Fruit fly (Drosophila melanogaster) whole organism, embryonic: ENCODE results near the gene CG6180.
A peak's percentile ranks its signal among the peaks of the same experiment; 100 is the strongest.

Experiments
- ATbp ChIP-seq: fragments of 200-800 bp; sonication (Bioruptor generic); optimal IDR thresholded peaks from 2 replicates; lab custom pipeline; 2017; ENCODE audit warnings: missing biosample characterization, mild to moderate bottlenecking, missing genetic modification characterization, missing genetic modification reagents
- Atf3 ChIP-seq: fragments of 200-800 bp; sonication (Bioruptor generic); optimal IDR thresholded peaks from 3 replicates; lab custom pipeline; 2016; ENCODE audit warnings: missing biosample characterization, missing genetic modification characterization
- CG10267 ChIP-seq: fragments of 200-800 bp; sonication (Bioruptor generic); optimal IDR thresholded peaks from 2 replicates; lab custom pipeline; 2018; ENCODE audit warnings: missing biosample characterization, mild to moderate bottlenecking, missing genetic modification characterization, moderate library complexity
- CG10431 ChIP-seq: fragments of 200-800 bp; sonication (Bioruptor generic); optimal IDR thresholded peaks from 3 replicates; lab custom pipeline; 2018; ENCODE audit warnings: missing biosample characterization, mild to moderate bottlenecking, missing genetic modification characterization
- CG10543 ChIP-seq: fragments of 200-800 bp; sonication (Bioruptor generic); optimal IDR thresholded peaks from 3 replicates; lab custom pipeline; 2017; ENCODE audit warnings: missing biosample characterization, mild to moderate bottlenecking, missing genetic modification characterization, moderate library complexity
- CG12659 ChIP-seq: fragments of 200-800 bp; sonication (Bioruptor generic); optimal IDR thresholded peaks from 3 replicates; lab custom pipeline; 2017; ENCODE audit warnings: mild to moderate bottlenecking, missing biosample characterization, missing genetic modification reagents, missing genetic modification characterization
- CG13287 ChIP-seq: fragments of 200-800 bp; sonication (Bioruptor generic); IDR thresholded peaks from 2 replicates; pipeline ENCODE4 v1.3.6; 2022; ENCODE audit warnings: missing biosample characterization, missing genetic modification characterization; ENCODE audit not compliant: partially characterized antibody
- CG13894 ChIP-seq: fragments of 200-800 bp; sonication (Bioruptor generic); optimal IDR thresholded peaks from 3 replicates; lab custom pipeline; 2018; ENCODE audit warnings: missing biosample characterization, mild to moderate bottlenecking, missing genetic modification characterization, moderate library complexity
- CG14710 ChIP-seq: fragments of 200-800 bp; sonication (Bioruptor generic); optimal IDR thresholded peaks from 3 replicates; lab custom pipeline; 2019; ENCODE audit warnings: missing biosample characterization, mild to moderate bottlenecking, missing genetic modification characterization, moderate library complexity
- CG1529 ChIP-seq: fragments of 200-800 bp; sonication (Bioruptor generic); optimal IDR thresholded peaks from 3 replicates; lab custom pipeline; 2018; ENCODE audit warnings: missing biosample characterization, missing genetic modification characterization
- CG17829 ChIP-seq: fragments of 200-800 bp; optimal IDR thresholded peaks from 2 replicates; lab custom pipeline; 2019; ENCODE audit warnings: missing biosample characterization, mild to moderate bottlenecking, missing genetic modification characterization, moderate library complexity
- CG17912 ChIP-seq: fragments of 200-800 bp; sonication (Bioruptor generic); optimal IDR thresholded peaks from 2 replicates; lab custom pipeline; 2018; ENCODE audit warnings: missing biosample characterization, mild to moderate bottlenecking, missing genetic modification characterization
- CG2116 ChIP-seq: fragments of 200-800 bp; sonication (Bioruptor generic); optimal IDR thresholded peaks from 3 replicates; lab custom pipeline; 2018; ENCODE audit warnings: missing biosample characterization, mild to moderate bottlenecking, missing genetic modification characterization
- CG2199 ChIP-seq: fragments of 200-800 bp; sonication (Bioruptor generic); IDR thresholded peaks from 3 replicates; pipeline ENCODE4 v1.3.6; 2022; ENCODE audit warnings: missing biosample characterization, missing genetic modification characterization
- CG2712 ChIP-seq: fragments of 200-800 bp; optimal IDR thresholded peaks from 3 replicates; lab custom pipeline; 2019; ENCODE audit warnings: missing biosample characterization, mild to moderate bottlenecking, missing genetic modification characterization, moderate library complexity
- CG34376 ChIP-seq: fragments of 200-800 bp; sonication (Bioruptor generic); optimal IDR thresholded peaks from 2 replicates; lab custom pipeline; 2018; ENCODE audit warnings: missing biosample characterization, mild to moderate bottlenecking, missing genetic modification characterization
- CG3726 ChIP-seq: fragments of 200-800 bp; sonication (Bioruptor generic); IDR thresholded peaks from 3 replicates; pipeline ENCODE4, ENCODE4 v1.3.6; 2022; ENCODE audit warnings: missing biosample characterization, missing genetic modification characterization
- CG43689 ChIP-seq: fragments of 200-800 bp; sonication (Bioruptor generic); IDR thresholded peaks from 2 replicates; pipeline ENCODE4 v1.3.6; 2022; ENCODE audit warnings: missing biosample characterization, missing genetic modification characterization
- CG9797 ChIP-seq: fragments of 200-800 bp; sonication (Bioruptor generic); optimal IDR thresholded peaks from 3 replicates; lab custom pipeline; 2018; ENCODE audit warnings: missing biosample characterization, mild to moderate bottlenecking, missing genetic modification characterization
- Camta ChIP-seq: fragments of 200-800 bp; sonication (Bioruptor generic); optimal IDR thresholded peaks from 2 replicates; lab custom pipeline; 2016; ENCODE audit warnings: missing biosample characterization, missing genetic modification characterization
- Chrac-16 ChIP-seq: fragments of 200-800 bp; sonication (Bioruptor generic); optimal IDR thresholded peaks from 3 replicates; lab custom pipeline; 2016; ENCODE audit warnings: missing biosample characterization, missing genetic modification characterization
- Deaf1 ChIP-seq: fragments of 200-800 bp; optimal IDR thresholded peaks from 3 replicates; lab custom pipeline; 2019; ENCODE audit warnings: missing biosample characterization, mild to moderate bottlenecking, missing genetic modification characterization, moderate library complexity
- Dll ChIP-seq: fragments of 200-800 bp; sonication (Bioruptor generic); IDR thresholded peaks from 4 replicates; pipeline ENCODE4 v1.3.6; 2022; ENCODE audit warnings: missing biosample characterization, missing genetic modification characterization; ENCODE audit not compliant: partially characterized antibody
- Dp ChIP-seq: fragments of 200-800 bp; sonication (Bioruptor generic); optimal IDR thresholded peaks from 2 replicates; lab custom pipeline; 2018; ENCODE audit warnings: missing biosample characterization, mild to moderate bottlenecking, missing genetic modification characterization, moderate library complexity
- ERR ChIP-seq: fragments of 200-800 bp; sonication (Bioruptor generic); optimal IDR thresholded peaks from 2 replicates; lab custom pipeline; 2016; ENCODE audit warnings: missing biosample characterization, missing genetic modification characterization
- HHEX ChIP-seq: fragments of 200-800 bp; sonication (Bioruptor generic); optimal IDR thresholded peaks from 3 replicates; lab custom pipeline; 2017; ENCODE audit warnings: missing biosample characterization, mild to moderate bottlenecking, missing genetic modification characterization, missing genetic modification reagents
- MESR4 ChIP-seq: fragments of 200-800 bp; sonication (Bioruptor generic); optimal IDR thresholded peaks from 2 replicates; lab custom pipeline; 2018; ENCODE audit warnings: missing biosample characterization, mild to moderate bottlenecking, missing genetic modification characterization, moderate library complexity
- Mes4 ChIP-seq: fragments of 200-800 bp; sonication (Bioruptor generic); optimal IDR thresholded peaks from 2 replicates; lab custom pipeline; 2016; ENCODE audit warnings: missing biosample characterization, missing genetic modification characterization
- NfI ChIP-seq: fragments of 200-800 bp; sonication (Bioruptor generic); optimal IDR thresholded peaks from 3 replicates; lab custom pipeline; 2018; ENCODE audit warnings: missing biosample characterization, mild to moderate bottlenecking, missing genetic modification characterization, moderate library complexity
- gce ChIP-seq: fragments of 200-800 bp; sonication (Bioruptor generic); IDR thresholded peaks from 3 replicates; pipeline ENCODE4 v1.3.6; 2022; ENCODE audit warnings: missing biosample characterization, missing genetic modification characterization
- gro ChIP-seq: fragments of 200-800 bp; sonication (Bioruptor generic); optimal IDR thresholded peaks from 2 replicates; lab custom pipeline; 2016; ENCODE audit warnings: missing biosample characterization, missing genetic modification characterization
- her ChIP-seq: fragments of 200-800 bp; sonication (Bioruptor generic); optimal IDR thresholded peaks from 2 replicates; lab custom pipeline; 2016; ENCODE audit warnings: missing biosample characterization, missing genetic modification characterization
- hth ChIP-seq: fragments of >200 bp; optimal IDR thresholded peaks from 2 replicates; lab custom pipeline; 2017; ENCODE audit warnings: inconsistent platforms
- inv ChIP-seq: fragments of 200-800 bp; sonication (Bioruptor generic); IDR thresholded peaks from 2 replicates; pipeline ENCODE4 v1.3.6; 2022; ENCODE audit warnings: missing biosample characterization, missing genetic modification characterization; ENCODE audit not compliant: partially characterized antibody
- kay ChIP-seq: fragments of 200-800 bp; sonication (Bioruptor generic); optimal IDR thresholded peaks from 2 replicates; lab custom pipeline; 2016; ENCODE audit warnings: missing biosample characterization, missing genetic modification characterization
- lilli ChIP-seq: fragments of 200-800 bp; sonication (Bioruptor generic); optimal IDR thresholded peaks from 3 replicates; lab custom pipeline; 2016; ENCODE audit warnings: missing biosample characterization, missing genetic modification characterization
- mam ChIP-seq: fragments of 200-800 bp; sonication (Bioruptor generic); optimal IDR thresholded peaks from 3 replicates; lab custom pipeline; 2016; ENCODE audit warnings: missing biosample characterization, missing genetic modification characterization
- nerfin-2 ChIP-seq: fragments of 200-800 bp; sonication (Bioruptor generic); IDR thresholded peaks from 2 replicates; pipeline ENCODE4 v1.3.6; 2022; ENCODE audit warnings: missing biosample characterization, missing genetic modification characterization; ENCODE audit not compliant: partially characterized antibody
- odd ChIP-seq: fragments of 200-800 bp; sonication (Bioruptor generic); optimal IDR thresholded peaks from 2 replicates; lab custom pipeline; 2017; ENCODE audit warnings: missing biosample characterization, mild to moderate bottlenecking, missing genetic modification characterization
- phol ChIP-seq: fragments of 200-800 bp; sonication (Bioruptor generic); optimal IDR thresholded peaks from 3 replicates; lab custom pipeline; 2018; ENCODE audit warnings: missing biosample characterization, mild to moderate bottlenecking, missing genetic modification characterization, moderate library complexity
- ranshi ChIP-seq: fragments of 200-800 bp; sonication (Bioruptor generic); IDR thresholded peaks from 2 replicates; pipeline ENCODE4 v1.3.6; 2022; ENCODE audit warnings: missing biosample characterization, missing genetic modification characterization
- sens ChIP-seq: fragments of 200-800 bp; sonication (Bioruptor generic); peaks from one replicate; lab custom pipeline; 2016; ENCODE audit warnings: missing biosample characterization, missing genetic modification characterization
- stwl ChIP-seq: fragments of 200-800 bp; sonication (Bioruptor generic); optimal IDR thresholded peaks from 3 replicates; lab custom pipeline; 2018; ENCODE audit warnings: missing biosample characterization, mild to moderate bottlenecking, missing genetic modification characterization, moderate library complexity
- tll ChIP-seq, 2 experiments: fragments of 200-800 bp in 1 of 2; fragments of >200 bp in 1 of 2; sonication (Bioruptor generic) in 1 of 2; optimal IDR thresholded peaks; 2 replicates each; lab custom pipeline; 2017 to 2019; ENCODE audit warnings: missing biosample characterization in 2 of 2, missing genetic modification characterization in 2 of 2, mild to moderate bottlenecking in 1 of 2, moderate library complexity in 1 of 2
- trem ChIP-seq: fragments of 200-800 bp; optimal IDR thresholded peaks from 3 replicates; lab custom pipeline; 2019; ENCODE audit warnings: missing biosample characterization, mild to moderate bottlenecking, missing genetic modification characterization, moderate library complexity
- ttk ChIP-seq: fragments of 200-800 bp; sonication (Bioruptor generic); IDR thresholded peaks from 2 replicates; pipeline ENCODE4 v2.1.2; 2022; ENCODE audit warnings: missing biosample characterization, missing genetic modification characterization
- usp ChIP-seq: fragments of >200 bp; optimal IDR thresholded peaks from 2 replicates; lab custom pipeline; 2017; ENCODE audit warnings: missing biosample characterization, missing genetic modification characterization
- vnd ChIP-seq: fragments of 200-800 bp; sonication (Bioruptor generic); IDR thresholded peaks from 3 replicates; pipeline ENCODE4 v1.3.6; 2022; ENCODE audit warnings: missing biosample characterization, missing genetic modification characterization; ENCODE audit not compliant: partially characterized antibody
- vvl ChIP-seq: fragments of 200-800 bp; sonication (Bioruptor generic); IDR thresholded peaks from 2 replicates; pipeline ENCODE4 v1.3.6; 2022; ENCODE audit warnings: missing biosample characterization, missing genetic modification characterization
- wek ChIP-seq: fragments of 200-800 bp; sonication (Bioruptor generic); optimal IDR thresholded peaks from 3 replicates; lab custom pipeline; 2018; ENCODE audit warnings: missing biosample characterization, mild to moderate bottlenecking, missing genetic modification characterization, moderate library complexity
- zen ChIP-seq: fragments of 200-800 bp; sonication (Bioruptor generic); optimal IDR thresholded peaks from 3 replicates; lab custom pipeline; 2018; ENCODE audit warnings: missing biosample characterization, mild to moderate bottlenecking, missing genetic modification characterization, moderate library complexity

CG6180 gene

dm6 chr2L:12712255-12712654, 4.8 kb downstream of the CG6180 start (continued):
- TF ChIP-seq MESR4 = peak; percentile 83
- TF ChIP-seq NfI (GFP tag; lab: Kevin White, UChicago) = peak; percentile 3
- peak; percentile 2 for TF ChIP-seq Chrac-16 (GFP tag; lab: Kevin White, UChicago)
- TF ChIP-seq sens (GFP tag; lab: Kevin White, UChicago) = peak; percentile 41
- peak; percentile 30; the same call in 1 of the 2 replicates for TF ChIP-seq CG13287 (GFP tag; lab: Robert Waterston, UW)
- no peak for TF ChIP-seq CG43689 (GFP tag; lab: Robert Waterston, UW)
- no peak for TF ChIP-seq ranshi (GFP tag; lab: Robert Waterston, UW)
- TF ChIP-seq gce (GFP tag; lab: Robert Waterston, UW) = no peak
- TF ChIP-seq CG9797 (GFP tag; lab: Kevin White, UChicago) = peak; percentile 79
- TF ChIP-seq kay (GFP tag; lab: Kevin White, UChicago) = no peak
- TF ChIP-seq gro (GFP tag; lab: Kevin White, UChicago) = no peak
- TF ChIP-seq CG2712 = peak; percentile 48
- no peak for TF ChIP-seq ttk
- no peak for TF ChIP-seq HHEX (GFP tag; lab: Kevin White, UChicago)
- TF ChIP-seq Dp = peak; percentile 26
- TF ChIP-seq phol = peak; percentile 52
- no peak for TF ChIP-seq CG1529 (GFP tag; lab: Kevin White, UChicago)
- TF ChIP-seq mam (GFP tag; lab: Kevin White, UChicago) = peak; percentile 6
- TF ChIP-seq CG17829 = peak; percentile 52
- TF ChIP-seq CG13894 (tag; lab: Kevin White, UChicago) = no peak
- TF ChIP-seq CG2116 (GFP tag; lab: Kevin White, UChicago) = peak; percentile 93
- TF ChIP-seq CG10267 = peak; percentile 64
- TF ChIP-seq usp = no peak
- no peak for TF ChIP-seq tll (GFP tag; optimal IDR thresholded peaks at IDR 0.05; lab: Kevin White, UChicago)
- no peak for TF ChIP-seq CG10431 (GFP tag; lab: Kevin White, UChicago)
- no peak for TF ChIP-seq her (GFP tag; lab: Kevin White, UChicago)
- no peak for TF ChIP-seq wek (GFP tag; lab: Kevin White, UChicago)
- no peak for TF ChIP-seq Mes4 (GFP tag; lab: Kevin White, UChicago)
- TF ChIP-seq CG10543 (GFP tag; lab: Kevin White, UChicago) = no peak
- no peak for TF ChIP-seq ATbp (GFP tag; lab: Kevin White, UChicago)
- TF ChIP-seq trem = peak; percentile 69
- no peak for TF ChIP-seq ERR (GFP tag; lab: Kevin White, UChicago)
- no peak for TF ChIP-seq CG2199 (GFP tag; lab: Robert Waterston, UW)
- TF ChIP-seq stwl (tag; lab: Kevin White, UChicago) = peak; percentile 84
- TF ChIP-seq hth = no peak
- peak; percentile 55 for TF ChIP-seq CG14710 (tag; lab: Kevin White, UChicago)
- TF ChIP-seq CG17912 = no peak
- TF ChIP-seq CG12659 (GFP tag; lab: Kevin White, UChicago) = peak; percentile 54
- TF ChIP-seq vnd (GFP tag; lab: Robert Waterston, UW) = no peak
- TF ChIP-seq Dll = 0 out of 4 replicates have a peak, but pooled peaks have one; percentile 48
- TF ChIP-seq Deaf1 (tag; lab: Kevin White, UChicago) = no peak
- TF ChIP-seq inv = no peak
- peak; percentile 10 for TF ChIP-seq zen
- TF ChIP-seq Camta (GFP tag; lab: Kevin White, UChicago) = no peak
- peak; percentile 11; the same call in 1 of the 2 replicates for TF ChIP-seq nerfin-2 (GFP tag; lab: Robert Waterston, UW)
- no peak for TF ChIP-seq Atf3 (GFP tag; lab: Kevin White, UChicago)
- no peak for TF ChIP-seq CG3726 (GFP tag; lab: Robert Waterston, UW)
- TF ChIP-seq vvl (GFP tag; lab: Robert Waterston, UW) = peak; percentile 47
- peak; percentile 27 for TF ChIP-seq lilli (GFP tag; lab: Kevin White, UChicago)
- no peak for TF ChIP-seq CG34376 (GFP tag; lab: Kevin White, UChicago)
- no peak for TF ChIP-seq odd
